Worm (Caenorhabditis elegans) whole organism, L4/young adult: ENCODE results near the gene gpd-4.

Source experiments
- W03F9.2 ChIP-seq: fragments of 150-350 bp; optimal IDR thresholded peaks from 2 replicates; lab custom pipeline; 2014; ENCODE audit warnings: missing biosample characterization, missing genetic modification characterization
- dao-5 ChIP-seq: sonication (generic microtip); optimal IDR thresholded peaks from 2 replicates; lab custom pipeline; 2016; ENCODE audit warnings: missing genotype, missing genetic modification characterization, moderate library complexity, missing compliant biosample characterization
- him-1 ChIP-seq: sonication (generic microtip); optimal IDR thresholded peaks from 2 replicates; lab custom pipeline; 2016; ENCODE audit warnings: missing genotype, missing genetic modification reagents, missing genetic modification characterization, missing compliant biosample characterization

Gene gpd-4

DNA sequence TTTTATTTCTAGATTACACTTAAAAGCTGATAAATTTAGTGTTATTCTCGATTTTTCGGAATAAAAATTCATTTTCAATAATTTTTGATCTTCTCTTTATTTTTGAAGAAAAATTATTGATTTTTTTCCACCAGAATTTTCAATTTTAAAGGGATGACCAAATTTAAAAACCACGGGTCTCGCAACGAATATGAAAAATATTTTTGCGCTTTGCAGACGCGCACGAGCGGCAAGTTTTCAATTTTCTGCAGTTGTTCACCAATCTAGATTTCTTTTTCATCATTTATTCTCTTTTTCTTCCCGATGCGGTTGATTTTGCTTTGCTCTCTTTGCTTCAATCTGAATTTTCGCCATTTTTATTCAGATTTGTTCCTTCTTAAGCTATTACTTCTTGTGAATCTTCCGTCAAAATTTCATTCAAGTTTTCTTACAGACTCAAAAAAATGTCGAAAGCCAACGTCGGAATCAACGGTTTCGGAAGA, at the start of gene gpd-4:
gpd-4 (plus strand) TSS at position 432 of the 482 bp plus-strand sequence.
- TF ChIP-seq him-1 (no peak), W03F9.2 (tag; lab: Kevin White, UChicago) (no peak), dao-5 (tag; lab: Kevin White, UChicago) (no peak)

DNA sequence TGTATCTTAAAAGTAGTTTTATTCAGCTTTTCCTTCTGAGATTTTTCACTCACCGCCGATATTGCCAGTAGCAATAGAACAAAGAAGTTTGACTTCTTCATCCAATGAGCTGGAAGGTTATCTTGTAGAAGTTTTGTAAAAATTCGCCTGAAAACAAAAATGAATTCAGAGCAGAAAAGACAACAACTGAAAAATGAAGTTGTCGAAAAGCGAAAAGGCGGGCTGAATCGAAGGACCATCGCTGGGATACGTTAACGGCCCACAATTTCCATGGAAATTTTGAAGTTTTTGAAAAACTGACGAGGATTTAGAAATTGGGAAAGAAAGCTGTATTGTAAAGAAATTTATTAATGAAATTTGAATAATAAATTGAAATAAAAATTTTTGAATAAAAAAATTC, 49.3 kb upstream of the gpd-4 start, which contains the start of gene lov-1:
lov-1 (minus strand) TSS at position 101 of the 400 bp plus-strand sequence.
- TF ChIP-seq dao-5 (tag; lab: Kevin White, UChicago) (no peak), W03F9.2 (tag; lab: Kevin White, UChicago) (no peak), him-1 (no peak)

DNA sequence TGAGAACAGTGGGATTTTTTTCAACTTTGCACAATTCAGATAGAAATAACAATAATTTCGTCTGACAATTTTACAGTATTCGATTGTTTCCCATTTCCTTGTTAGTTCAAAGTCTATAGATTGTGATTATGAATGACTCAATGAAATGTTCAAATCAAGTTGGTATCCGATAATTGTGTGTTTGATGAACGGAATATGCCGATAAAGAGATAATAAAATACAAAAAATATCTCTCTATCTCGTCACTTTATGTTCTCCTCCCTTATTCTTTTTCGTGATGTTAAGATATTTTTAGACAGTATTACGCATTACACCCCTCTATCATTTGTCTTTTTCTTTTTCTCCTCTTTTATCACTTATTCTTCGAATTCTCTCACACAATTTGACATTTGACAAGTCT, 48.6 kb upstream of the gpd-4 start, which contains the start of gene F27E5.7:
F27E5.7 (plus strand) TSS at position 301 of the 400 bp plus-strand sequence.
- TF ChIP-seq him-1 (no peak), W03F9.2 (tag; lab: Kevin White, UChicago) (no peak), dao-5 (tag; lab: Kevin White, UChicago) (no peak)

DNA sequence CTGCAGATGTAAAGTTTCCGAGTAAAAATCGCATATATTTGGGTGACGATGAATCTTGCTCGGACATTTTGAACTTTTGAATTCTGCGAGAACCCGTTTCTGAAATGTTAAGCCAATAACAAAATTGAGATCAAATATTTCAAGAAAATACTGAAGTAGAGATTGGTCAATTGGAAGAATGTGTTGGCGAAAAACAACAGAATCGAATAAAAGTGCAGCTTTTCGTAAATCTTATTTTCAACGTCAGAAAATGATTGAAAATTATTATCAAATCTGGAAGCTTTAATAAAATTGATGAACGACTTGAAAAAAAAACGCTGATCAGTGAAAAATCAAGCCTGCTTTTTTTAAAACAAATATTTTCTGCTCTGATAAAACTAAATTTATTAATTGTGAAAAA, 43.7 kb upstream of the gpd-4 start, which contains the start of gene F27E5.8:
F27E5.8 (minus strand) TSS at position 101 of the 400 bp plus-strand sequence.
- TF ChIP-seq dao-5 (tag; lab: Kevin White, UChicago), result no peak
- no peak for TF ChIP-seq W03F9.2 (tag; lab: Kevin White, UChicago)
- TF ChIP-seq him-1, result no peak

DNA sequence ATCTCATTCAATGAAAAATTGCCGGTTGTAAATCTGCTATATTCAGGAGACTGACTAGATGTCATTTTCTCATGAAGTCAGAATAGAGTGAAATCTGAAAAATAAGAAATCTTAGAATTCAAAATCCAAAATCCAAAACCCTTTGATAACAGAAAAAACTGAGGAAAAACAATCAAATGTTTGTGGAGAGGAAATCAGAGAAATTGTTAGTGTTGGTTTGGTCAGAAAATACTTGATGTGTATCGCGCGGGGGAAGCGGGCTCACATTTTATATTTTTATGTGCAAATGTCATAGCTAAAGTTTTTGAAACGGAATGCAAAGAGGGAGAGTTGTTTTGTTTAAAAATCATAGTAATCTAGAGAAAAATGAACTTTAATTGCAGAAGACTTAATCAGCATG, 39.3 kb upstream of the gpd-4 start, which contains the start of gene F27E5.5:
F27E5.5 (minus strand) TSS at position 101 of the 400 bp plus-strand sequence.
- no peak for TF ChIP-seq dao-5 (tag; lab: Kevin White, UChicago)

DNA sequence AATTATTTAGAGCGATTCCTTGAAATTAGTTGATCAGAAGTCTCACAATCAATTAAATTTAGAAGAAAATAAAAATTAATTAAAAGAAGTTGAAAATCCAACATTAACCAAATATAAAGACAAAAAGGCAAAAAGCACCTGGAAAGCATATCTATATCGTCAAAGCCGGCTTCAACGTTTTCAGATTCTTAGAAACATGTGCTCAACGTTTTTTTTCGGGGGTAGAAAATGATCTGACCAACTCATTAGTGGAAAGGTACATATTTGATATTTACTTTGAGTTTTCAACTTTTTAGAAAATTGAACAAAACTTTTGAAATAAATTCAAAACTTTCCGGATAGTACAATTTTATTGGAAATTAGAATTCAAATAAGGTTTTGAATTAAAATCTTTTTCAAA, 38.2 kb upstream of the gpd-4 start:
- no peak for TF ChIP-seq dao-5 (tag; lab: Kevin White, UChicago)
- no peak for TF ChIP-seq W03F9.2 (tag; lab: Kevin White, UChicago)
- no peak for TF ChIP-seq him-1

DNA sequence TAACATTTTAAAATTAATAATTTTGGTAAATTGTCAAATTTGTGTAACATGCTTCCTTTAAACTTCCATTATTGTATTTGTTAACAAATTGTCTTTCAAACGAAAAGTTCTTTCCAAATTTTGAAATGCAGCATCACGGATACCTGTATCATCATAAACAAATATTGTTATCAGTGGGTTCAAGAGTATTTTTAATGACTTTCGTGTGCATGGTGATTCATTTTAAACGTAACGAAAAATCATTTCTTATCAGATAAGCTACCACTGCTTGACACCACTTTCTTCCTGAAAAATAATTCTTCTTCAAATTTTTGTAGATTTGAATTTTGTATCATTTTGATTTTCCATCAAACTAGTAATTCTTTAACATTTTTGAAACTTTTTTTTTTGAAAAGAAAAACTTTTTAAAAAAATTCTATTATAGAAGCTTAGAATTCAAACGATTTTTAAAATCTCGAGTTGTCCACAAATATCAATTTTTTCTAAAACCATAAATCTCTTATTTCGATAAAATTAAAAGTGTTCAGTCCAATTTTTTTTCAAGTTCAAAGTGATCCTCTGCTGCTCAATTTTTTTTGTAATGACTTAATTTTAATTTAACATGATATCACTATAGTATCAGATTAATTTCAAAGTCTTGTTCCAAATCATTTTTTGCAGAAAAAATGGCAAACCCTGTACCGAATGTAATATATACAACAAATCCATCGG, 36.6 kb upstream of the gpd-4 start, which contains the start of gene F27E5.9:
F27E5.9 (plus strand) TSS at position 661 of the 711 bp plus-strand sequence.
- TF ChIP-seq dao-5 (tag; lab: Kevin White, UChicago) (no peak), him-1 (no peak), W03F9.2 (tag; lab: Kevin White, UChicago) (no peak)

DNA sequence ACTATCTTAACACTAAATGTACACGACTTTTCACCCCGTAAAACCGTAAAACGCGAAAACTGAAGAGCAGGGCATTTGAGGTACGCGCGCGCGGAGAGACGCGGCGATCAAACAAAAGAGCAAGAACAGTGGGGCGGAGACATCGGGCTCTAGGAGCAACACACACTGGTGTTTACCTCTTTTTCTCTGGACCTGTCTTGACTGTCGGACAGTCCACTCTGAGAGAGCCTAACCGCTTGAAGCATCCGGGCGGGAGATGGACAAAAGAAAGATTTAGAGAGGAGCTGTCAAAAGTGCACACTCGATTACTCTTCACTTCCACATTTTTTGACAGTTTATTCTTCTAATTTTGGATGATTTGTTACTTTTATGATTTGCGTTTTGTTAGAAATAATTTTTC, 34.3 kb upstream of the gpd-4 start:
- TF ChIP-seq him-1 (no peak), dao-5 (tag; lab: Kevin White, UChicago) (no peak), W03F9.2 (tag; lab: Kevin White, UChicago) (no peak)

DNA sequence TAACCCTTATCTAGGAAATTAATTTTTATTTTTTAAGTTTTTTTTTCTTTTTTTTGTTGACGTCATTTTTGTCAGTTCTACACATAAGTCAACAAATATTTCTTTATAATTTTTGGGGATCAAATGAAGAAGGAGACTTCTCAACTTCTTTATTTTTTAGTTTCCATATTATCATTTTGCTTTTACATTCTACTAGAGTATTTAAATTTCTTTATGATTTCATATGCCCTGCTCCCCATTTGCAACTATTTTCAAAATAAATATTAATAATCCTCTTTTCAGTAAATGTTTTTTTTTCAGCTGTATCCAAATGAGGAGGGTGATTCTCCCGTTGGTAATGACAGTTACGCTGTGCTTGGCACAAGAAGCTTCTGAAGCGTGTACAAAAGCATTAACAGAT, 33.7 kb upstream of the gpd-4 start, which contains the start of gene phg-1:
phg-1 (plus strand) TSS at position 301 of the 400 bp plus-strand sequence.
- TF ChIP-seq him-1 (no peak), W03F9.2 (tag; lab: Kevin White, UChicago) (no peak), dao-5 (tag; lab: Kevin White, UChicago) (no peak)

DNA sequence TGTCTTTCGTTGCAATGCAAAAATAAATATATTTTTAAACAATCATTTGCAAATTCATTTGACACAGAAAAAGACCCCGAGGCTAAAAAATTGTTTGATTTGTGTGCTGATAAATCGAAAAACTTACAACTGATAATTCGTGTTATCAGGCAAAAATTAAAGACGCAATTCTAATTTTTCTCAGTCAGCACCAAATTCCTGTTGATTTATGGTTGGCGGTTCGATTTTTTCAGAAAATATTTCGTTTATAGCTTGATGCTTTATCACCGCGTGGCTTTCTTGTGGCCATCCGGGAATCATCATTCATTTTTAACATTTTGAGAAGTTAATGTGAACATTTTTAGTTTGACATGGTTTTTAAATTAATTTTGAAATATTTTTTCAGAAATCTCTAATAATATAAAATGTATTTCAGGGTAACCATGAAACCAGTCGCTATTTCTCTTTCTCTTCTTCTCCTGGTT, 31.9 kb upstream of the gpd-4 start, which contains the start of gene asah-2:
asah-2 (plus strand) TSS at position 414 of the 464 bp plus-strand sequence.
- TF ChIP-seq W03F9.2 (tag; lab: Kevin White, UChicago) (no peak), dao-5 (tag; lab: Kevin White, UChicago) (no peak), him-1 (no peak)

DNA sequence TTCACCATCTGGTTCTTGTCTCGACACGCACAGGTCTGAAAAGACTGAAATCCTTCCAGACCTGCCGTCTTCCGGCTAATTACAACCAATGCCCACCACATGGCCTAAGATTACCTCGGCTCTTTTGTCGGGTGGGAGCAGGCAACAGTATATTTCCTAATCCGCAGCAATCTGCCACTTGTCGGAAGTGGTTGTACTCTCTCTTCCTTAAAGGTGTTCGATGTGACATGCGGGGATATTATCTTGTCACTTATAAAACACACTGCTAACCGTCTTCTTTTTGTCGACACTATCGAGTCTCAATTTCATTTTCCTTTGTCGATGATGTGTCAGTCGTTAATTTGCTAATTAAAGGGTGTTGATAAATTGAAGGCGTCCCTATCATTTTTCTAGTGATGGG, 27.0 kb upstream of the gpd-4 start, which contains the start of gene F27E5.3:
F27E5.3 (minus strand) TSS at position 101 of the 400 bp plus-strand sequence.
- TF ChIP-seq W03F9.2 (tag; lab: Kevin White, UChicago) (no peak), him-1 (no peak), dao-5 (tag; lab: Kevin White, UChicago) (no peak)

DNA sequence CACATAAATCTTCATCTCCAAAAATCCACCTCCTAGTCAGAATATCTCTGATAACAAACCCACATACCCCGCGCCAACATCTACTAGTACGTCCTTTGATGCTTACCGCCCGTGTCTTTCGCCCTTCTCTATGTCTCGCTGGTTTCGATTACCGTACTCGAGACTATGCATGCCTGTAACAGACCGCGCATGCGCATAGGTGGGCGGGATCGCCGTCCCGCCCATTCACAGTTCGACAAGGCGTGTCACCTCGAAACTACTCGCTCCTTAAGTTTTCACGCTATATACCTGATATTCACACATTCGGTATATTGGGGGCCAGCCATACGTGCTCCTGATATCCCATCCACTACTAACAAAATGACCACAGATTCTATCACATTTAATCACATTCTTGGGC, 24.6 kb upstream of the gpd-4 start, which contains the start of gene pax-3:
pax-3 (plus strand) TSS at position 83 of the 400 bp plus-strand sequence.
- no peak for TF ChIP-seq dao-5 (tag; lab: Kevin White, UChicago)
- TF ChIP-seq W03F9.2 (tag; lab: Kevin White, UChicago), result no peak
- no peak for TF ChIP-seq him-1

DNA sequence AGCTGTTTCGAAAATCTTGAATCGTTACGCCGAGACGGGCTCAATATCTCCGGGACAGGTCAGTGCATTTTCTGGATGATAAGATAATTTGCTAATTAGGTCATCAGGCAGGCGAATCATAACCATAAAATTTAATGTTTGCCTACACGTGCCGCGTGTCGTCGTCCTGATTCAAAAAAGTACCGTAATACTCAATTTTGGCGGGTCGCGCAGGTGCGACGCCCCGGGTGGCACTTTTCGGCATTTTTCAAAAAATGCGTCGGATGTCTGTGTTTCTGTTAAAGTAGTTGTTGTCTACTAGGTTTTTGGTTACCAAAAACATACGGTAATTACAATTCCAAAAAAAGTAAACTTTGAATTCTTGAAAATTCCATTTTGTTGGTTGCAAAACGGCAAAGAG, 23.6 kb upstream of the gpd-4 start:
- no peak for TF ChIP-seq dao-5 (tag; lab: Kevin White, UChicago)
- no peak for TF ChIP-seq W03F9.2 (tag; lab: Kevin White, UChicago)
- no peak for TF ChIP-seq him-1

DNA sequence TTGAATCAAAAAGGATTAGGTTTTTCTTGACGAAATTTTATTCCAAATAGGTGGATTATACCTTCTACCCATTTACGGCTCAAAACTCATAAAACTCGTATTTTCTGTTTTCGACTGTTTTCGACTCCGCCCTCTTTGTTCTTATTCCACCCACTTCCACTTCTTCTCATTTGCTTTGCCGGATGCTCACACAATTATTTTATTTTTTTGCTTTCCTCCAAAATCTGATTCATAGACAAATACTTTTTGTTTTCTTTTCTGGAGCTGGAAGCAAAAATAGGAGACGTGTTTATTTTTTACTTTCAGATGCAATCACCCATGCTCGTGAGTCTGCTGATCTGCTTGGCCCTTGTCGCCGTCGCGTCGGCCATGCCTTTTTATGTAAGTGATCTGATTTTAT, 16.0 kb upstream of the gpd-4 start, which contains the start of gene nlp-63:
nlp-63 (plus strand) TSS at position 301 of the 400 bp plus-strand sequence.
- no peak for TF ChIP-seq dao-5 (tag; lab: Kevin White, UChicago)
- TF ChIP-seq W03F9.2 (tag; lab: Kevin White, UChicago), result no peak
- TF ChIP-seq him-1, result no peak
